Worm (Caenorhabditis elegans): ENCODE measurements around the gene F54H12.5.

DNA sequence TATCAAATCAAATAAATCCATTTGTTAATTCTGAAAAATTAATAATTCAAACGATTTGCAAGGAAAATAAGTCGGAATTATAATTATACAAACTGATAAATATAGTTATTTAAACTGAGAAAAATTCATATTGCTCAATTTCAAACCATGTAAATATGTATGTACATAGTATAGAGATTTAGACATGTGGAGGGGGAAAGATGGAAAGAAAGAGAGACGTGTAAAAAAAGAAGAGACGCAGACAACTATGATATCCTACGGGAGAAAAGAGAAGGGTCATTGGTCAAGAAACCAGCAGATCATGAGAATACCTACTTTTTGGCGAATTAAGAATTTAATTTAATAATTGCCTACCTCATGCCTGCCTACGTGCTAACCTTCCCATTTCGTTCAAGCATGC, 13.9 kb downstream of the F54H12.5 start, which contains the start of gene C29E4.11:
- no peak for TF ChIP-seq mdl-1 (tag; optimal IDR thresholded peaks at IDR 0.05)
- TF ChIP-seq ztf-1 (GFP tag; conservative IDR thresholded peaks at IDR 0.05): no peak

Measured in whole organism, L2 larva.